Worm (Caenorhabditis elegans): Measurements from ENCODE around the gene cpr-5.
A peak's percentile ranks its signal among the peaks of the same experiment; 100 is the strongest.

The cpr-5 gene

ce11 chrV:1151324-1151742 is 17.5 kb upstream of the cpr-5 start (continued):
- no peak for TF ChIP-seq snpc-1.3 (tag; optimal IDR thresholded peaks at IDR 0.05; ENCODE audit: insufficient read depth)

DNA sequence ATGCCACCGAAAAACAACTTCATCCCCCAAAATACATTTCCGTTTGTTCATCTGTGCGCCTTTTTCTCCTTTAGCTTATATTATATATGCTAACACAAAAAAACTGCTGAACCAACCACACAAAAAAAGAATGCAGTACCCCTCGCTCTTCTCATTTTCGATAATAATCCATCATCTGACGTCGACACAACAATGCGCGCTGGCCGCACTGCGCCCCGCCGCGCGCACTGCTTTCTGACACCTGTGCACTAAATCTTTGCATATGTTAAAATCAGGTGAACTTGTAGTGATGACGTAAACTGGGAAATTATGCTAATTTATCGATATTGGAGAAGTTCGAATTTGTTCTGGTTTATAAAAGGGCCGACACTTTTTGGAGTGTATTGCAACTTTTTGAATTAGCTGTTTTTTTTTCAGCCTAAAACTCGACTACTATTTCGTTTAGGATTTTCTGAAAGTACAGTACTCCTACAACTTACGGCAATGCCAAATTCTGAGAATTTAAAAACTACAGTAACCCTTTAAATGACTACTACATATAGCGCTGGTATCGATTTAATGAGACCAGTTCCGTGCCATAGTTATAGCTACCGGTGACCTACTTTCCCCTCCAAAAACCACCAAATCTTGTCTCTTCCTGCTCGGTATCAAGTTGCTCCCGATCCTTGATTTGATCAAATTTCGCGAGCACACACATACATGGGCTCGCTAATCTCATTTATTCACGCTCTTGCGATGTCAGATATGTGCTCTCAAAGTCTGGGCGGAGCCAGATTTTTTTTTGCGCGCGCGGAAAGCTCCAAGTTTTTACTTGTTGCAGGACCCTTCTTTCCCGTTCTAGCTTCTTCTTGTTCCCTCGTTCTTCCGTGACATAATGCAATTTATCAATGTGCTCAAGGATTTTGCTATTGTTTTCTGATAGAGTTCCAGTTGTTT is 16.2 kb upstream of the cpr-5 start:
- no peak for TF ChIP-seq atf-7 (tag; optimal IDR thresholded peaks at IDR 0.05)
- no peak for TF ChIP-seq hsf-1 (GFP tag; IDR thresholded peaks at IDR 0.05)
- no peak for TF ChIP-seq mcd-1 (GFP tag; IDR thresholded peaks at IDR 0.05)
- TF ChIP-seq lsl-1 (GFP tag; optimal IDR thresholded peaks at IDR 0.05), result no peak
- 0 out of 2 replicates have a peak, but pooled peaks have one; percentile 17 for TF ChIP-seq zfh-2 (GFP tag; conservative IDR thresholded peaks at IDR 0.05)
- no peak for TF ChIP-seq ets-4 (GFP tag; optimal IDR thresholded peaks at IDR 0.05)
- TF ChIP-seq bed-2 (GFP tag; IDR thresholded peaks at IDR 0.05), result no peak

DNA sequence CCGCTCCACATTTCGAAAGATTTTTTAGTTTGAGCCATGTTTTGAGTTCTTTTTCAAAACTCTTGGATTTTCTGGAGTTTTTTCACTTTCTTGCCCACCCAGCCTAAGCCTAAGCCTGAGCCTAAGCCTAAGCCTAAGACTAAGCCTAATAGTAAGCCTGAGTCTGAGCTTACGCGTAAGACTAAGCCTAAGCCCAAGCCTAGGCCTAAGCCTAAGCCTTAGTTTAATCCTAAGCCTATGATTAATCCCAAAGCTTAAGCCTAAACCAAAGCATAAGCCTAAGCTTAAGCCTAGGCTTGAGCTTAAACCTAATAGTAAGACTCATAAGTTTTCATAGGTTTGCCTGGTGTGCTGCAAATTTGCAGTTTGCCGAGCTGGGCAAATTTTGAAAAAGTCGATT is 8.4 kb upstream of the cpr-5 start:
- TF ChIP-seq atf-7 (tag; optimal IDR thresholded peaks at IDR 0.05), result no peak
- no peak for TF ChIP-seq nhr-90 (tag; optimal IDR thresholded peaks at IDR 0.05)
- TF ChIP-seq ceh-58 (GFP tag; IDR thresholded peaks at IDR 0.05), result no peak

- no peak for TF ChIP-seq die-1 (tag; optimal IDR thresholded peaks at IDR 0.05)
Observed at ce11 chrV:1141433-1141832, 7.6 kb upstream of the cpr-5 start, which contains the start of gene cutl-22. Gene cutl-22, plus strand, starts transcription at chrV:1141733.

ce11 chrV:1140806-1141205 is 7.0 kb upstream of the cpr-5 start:
- no peak for TF ChIP-seq B0336.3 (GFP tag; IDR thresholded peaks at IDR 0.05)
- TF ChIP-seq attf-3 (GFP tag; conservative IDR thresholded peaks at IDR 0.05), result no peak
- no peak for TF ChIP-seq lin-40 (tag; optimal IDR thresholded peaks at IDR 0.05)

- no peak for TF ChIP-seq xnd-1 (tag; optimal IDR thresholded peaks at IDR 0.05)
- TF ChIP-seq tlf-1 (GFP tag; optimal IDR thresholded peaks at IDR 0.05), result no peak
- TF ChIP-seq madf-6 (GFP tag; IDR thresholded peaks at IDR 0.05), result no peak
- TF ChIP-seq lin-54 (GFP tag; optimal IDR thresholded peaks at IDR 0.05), result no peak
- TF ChIP-seq C06A6.2 (GFP tag; conservative IDR thresholded peaks at IDR 0.05), result no peak
- TF ChIP-seq snpc-3.4 (tag; optimal IDR thresholded peaks at IDR 0.05), result no peak
- no peak for TF ChIP-seq ztf-6 (GFP tag; IDR thresholded peaks at IDR 0.05)
- TF ChIP-seq B0336.3 (GFP tag; IDR thresholded peaks at IDR 0.05), result no peak
Observed at ce11 chrV:1134302-1134701, 466 bp upstream of the cpr-5 start, which contains the start of gene cpr-8. Gene cpr-8, plus strand, starts transcription at chrV:1134602.

ce11 chrV:1133223-1133622 is 613 bp downstream of the cpr-5 start:
- TF ChIP-seq madf-3 (GFP tag; IDR thresholded peaks at IDR 0.05), result 0 out of 2 replicates have a peak, but pooled peaks have one; percentile 15
- no peak for TF ChIP-seq zim-3 (tag; optimal IDR thresholded peaks at IDR 0.05)
- no peak for TF ChIP-seq ztf-22 (GFP tag; optimal IDR thresholded peaks at IDR 0.05)
- 0 out of 2 replicates have a peak, but pooled peaks have one; percentile 21 for TF ChIP-seq nhr-120 (GFP tag; IDR thresholded peaks at IDR 0.05)
- no peak for TF ChIP-seq aptf-3 (GFP tag; IDR thresholded peaks at IDR 0.05)
